Fruit fly (Drosophila melanogaster): Measurements from ENCODE around the gene CG14253.

- TF ChIP-seq fd96Ca (GFP tag; IDR thresholded peaks at IDR 0.05) (no peak), CG4496 (GFP tag; IDR thresholded peaks at IDR 0.05) (no peak), CG12605 (GFP tag; IDR thresholded peaks at IDR 0.05) (no peak), Pif1A (GFP tag; optimal IDR thresholded peaks at IDR 0.05) (no peak), gl (tag; optimal IDR thresholded peaks at IDR 0.05) (no peak), Pif1B (GFP tag; optimal IDR thresholded peaks at IDR 0.05) (no peak), CG14655 (GFP tag; optimal IDR thresholded peaks at IDR 0.05) (no peak), EcR (GFP tag; optimal IDR thresholded peaks at IDR 0.05) (no peak)
Measured at dm6 chr3R:27002787-27003186, 24.4 kb downstream of the CG14253 start.
